Worm (Caenorhabditis elegans): ENCODE measurements around the gene prp-38.
A peak's percentile ranks its signal among the peaks of the same experiment; 100 is the strongest.

Gene prp-38

DNA sequence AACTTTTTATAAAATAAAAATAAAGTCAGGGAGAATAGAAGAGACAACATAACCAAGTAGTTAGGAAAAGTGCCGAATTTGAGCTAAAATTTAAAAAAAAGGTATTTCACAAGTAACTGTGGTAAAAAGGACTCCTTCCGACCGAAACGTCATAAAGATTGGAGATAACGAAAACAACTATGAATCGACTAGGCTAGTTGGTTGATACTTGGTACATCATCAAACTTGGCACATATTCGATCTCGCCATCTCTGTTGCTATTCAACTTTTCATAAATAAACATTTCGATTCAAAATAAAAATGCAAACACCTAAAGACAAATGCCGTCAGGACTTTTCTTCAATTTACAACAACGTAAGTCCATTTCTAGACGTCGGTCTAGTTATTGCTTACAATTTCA is 5.9 kb upstream of the prp-38 start, which contains the start of gene C29A12.22:
C29A12.22 (plus strand) TSS at position 301 of the 400 bp plus-strand sequence.
- TF ChIP-seq sox-4 (tag; optimal IDR thresholded peaks at IDR 0.05) (no peak), ceh-82 (tag; optimal IDR thresholded peaks at IDR 0.05) (no peak), hlh-17 (GFP tag; optimal IDR thresholded peaks at IDR 0.05; ENCODE audit: borderline replicate concordance) (no peak), nhr-20 (tag; optimal IDR thresholded peaks at IDR 0.05) (no peak), lin-15B (tag; optimal IDR thresholded peaks at IDR 0.05) (no peak), C34B4.2 (tag; optimal IDR thresholded peaks at IDR 0.05) (no peak), unc-130 (tag; optimal IDR thresholded peaks at IDR 0.05) (no peak), fos-1 (tag; optimal IDR thresholded peaks at IDR 0.05) (no peak)

DNA sequence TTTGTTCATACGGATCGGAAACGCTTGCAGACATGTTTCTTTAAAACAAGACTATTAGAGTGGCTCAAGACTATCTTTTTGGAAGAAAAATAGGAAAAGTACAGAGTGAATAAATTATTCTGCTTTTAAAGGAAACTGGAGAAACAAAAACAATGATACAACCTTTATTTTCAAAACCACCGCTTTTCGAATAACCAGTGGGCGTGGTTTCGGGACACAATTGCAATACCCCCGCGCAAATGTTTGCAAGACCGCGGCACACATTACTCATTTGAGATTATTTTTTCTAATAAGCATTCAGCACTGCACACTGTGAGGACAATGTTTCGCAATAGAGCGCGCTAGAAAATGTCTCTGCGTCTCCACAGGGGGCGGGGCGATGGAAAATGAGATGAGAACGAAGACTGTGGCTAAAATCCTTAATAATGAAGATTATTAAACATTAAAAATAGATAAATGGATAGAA is 2.1 kb upstream of the prp-38 start, which contains the start of gene plrg-1:
plrg-1 (minus strand) TSS at position 51 of the 466 bp plus-strand sequence.
- TF ChIP-seq ces-1 (GFP tag; optimal IDR thresholded peaks at IDR 0.05), result peak; percentile 14
- TF ChIP-seq unc-98 (GFP tag; IDR thresholded peaks at IDR 0.05), result peak; percentile 52; the same call in 1 of the 2 replicates
- peak; percentile 92 for TF ChIP-seq nhr-85 (tag)
- peak; percentile 75 for TF ChIP-seq grh-1 (GFP tag; IDR thresholded peaks at IDR 0.05)
- TF ChIP-seq sox-4 (tag; optimal IDR thresholded peaks at IDR 0.05), result peak; percentile 38
- peak; percentile 90 for TF ChIP-seq snu-23 (GFP tag; optimal IDR thresholded peaks at IDR 0.05)
- peak; percentile 79 for TF ChIP-seq elt-2 (tag; optimal IDR thresholded peaks at IDR 0.05)
- TF ChIP-seq hlh-17 (GFP tag; optimal IDR thresholded peaks at IDR 0.05; ENCODE audit: borderline replicate concordance), result no peak
- no peak for TF ChIP-seq zag-1 (tag; optimal IDR thresholded peaks at IDR 0.05)
- TF ChIP-seq isw-1 (GFP tag; IDR thresholded peaks at IDR 0.05), result peak; percentile 85
- TF ChIP-seq lsy-2 (tag; optimal IDR thresholded peaks at IDR 0.05), result peak; percentile 83 to 86
- TF ChIP-seq aly-2 (tag; optimal IDR thresholded peaks at IDR 0.05), result peak; percentile 51
- TF ChIP-seq pag-3 (tag; optimal IDR thresholded peaks at IDR 0.05; ENCODE audit: borderline replicate concordance, insufficient read depth), result no peak
- peak; percentile 89 for TF ChIP-seq nhr-47 (tag; optimal IDR thresholded peaks at IDR 0.05)
- TF ChIP-seq efl-1 (optimal IDR thresholded peaks at IDR 0.05), result peak; percentile 80 to 86
- TF ChIP-seq efl-1 (GFP tag; optimal IDR thresholded peaks at IDR 0.05 in 1 of 2), result peak; percentile 79 to 98
- peak in 1 of 2 experiments; percentile 78 for TF ChIP-seq mdl-1 (tag; optimal IDR thresholded peaks at IDR 0.05)
- peak; percentile 41 for TF ChIP-seq fkh-10 (GFP tag; optimal IDR thresholded peaks at IDR 0.05)
- peak in 3 of 6 experiments; percentile 7 to 68 (median 47) for TF ChIP-seq elt-3 (tag; optimal IDR thresholded peaks at IDR 0.05)
- TF ChIP-seq nhr-20 (tag; optimal IDR thresholded peaks at IDR 0.05), result peak; percentile 91
- no peak for TF ChIP-seq C04F5.9 (tag; optimal IDR thresholded peaks at IDR 0.05)
- TF ChIP-seq irx-1 (tag; optimal IDR thresholded peaks at IDR 0.05), result peak; percentile 75
- peak; percentile 69 for TF ChIP-seq nhr-77 (tag; optimal IDR thresholded peaks at IDR 0.05)
- peak; percentile 96 for TF ChIP-seq rnt-1 (tag; optimal IDR thresholded peaks at IDR 0.05)
- no peak for TF ChIP-seq ets-5 (GFP tag; IDR thresholded peaks at IDR 0.05)
- peak; percentile 91 for TF ChIP-seq swsn-7 (tag; optimal IDR thresholded peaks at IDR 0.05)
- peak; percentile 45 for TF ChIP-seq ceh-63 (GFP tag; optimal IDR thresholded peaks at IDR 0.05)
- no peak for TF ChIP-seq nhr-12 (tag; optimal IDR thresholded peaks at IDR 0.05)
- peak; percentile 87 for TF ChIP-seq C16A3.4 (tag; optimal IDR thresholded peaks at IDR 0.05)
- no peak for TF ChIP-seq unc-62 (GFP tag; optimal IDR thresholded peaks at IDR 0.05)
- TF ChIP-seq fkh-4 (tag; optimal IDR thresholded peaks at IDR 0.05; ENCODE audit: borderline replicate concordance), result peak; percentile 45
- peak; percentile 94 for TF ChIP-seq nhr-71 (tag; optimal IDR thresholded peaks at IDR 0.05)
- peak; percentile 82 for TF ChIP-seq unc-86 (tag; optimal IDR thresholded peaks at IDR 0.05)
- TF ChIP-seq F16B12.6 (tag; optimal IDR thresholded peaks at IDR 0.05), result peak; percentile 50
- peak; percentile 80 for TF ChIP-seq lin-39 (tag; optimal IDR thresholded peaks at IDR 0.05)
- no peak for TF ChIP-seq pqm-1 (tag; optimal IDR thresholded peaks at IDR 0.05)
- peak in 1 of 2 experiments; percentile 48 for TF ChIP-seq egl-27 (tag; optimal IDR thresholded peaks at IDR 0.05)
- TF ChIP-seq unc-130 (tag; optimal IDR thresholded peaks at IDR 0.05), result peak; percentile 97
- TF ChIP-seq ama-1 (optimal IDR thresholded peaks at IDR 0.05), result peak; percentile 26
- peak; percentile 87 for TF ChIP-seq lin-15B (tag; optimal IDR thresholded peaks at IDR 0.05)
- TF ChIP-seq lin-14 (GFP tag; optimal IDR thresholded peaks at IDR 0.05), result peak; percentile 93
- no peak for TF ChIP-seq Y116A8C.19 (tag; optimal IDR thresholded peaks at IDR 0.05; ENCODE audit: borderline replicate concordance)
- TF ChIP-seq nhr-28 (tag; optimal IDR thresholded peaks at IDR 0.05), result no peak
- TF ChIP-seq dpl-1 (GFP tag; optimal IDR thresholded peaks at IDR 0.05), result peak; percentile 73 to 82 (median 81)
- TF ChIP-seq mef-2 (tag; optimal IDR thresholded peaks at IDR 0.05), result no peak
- TF ChIP-seq tbx-2 (tag; optimal IDR thresholded peaks at IDR 0.05), result peak; percentile 89
- peak; percentile 77 for TF ChIP-seq mab-9 (GFP tag; IDR thresholded peaks at IDR 0.05)
